Fruit fly (Drosophila melanogaster): ENCODE data around the gene Vha16-3.

DNA sequence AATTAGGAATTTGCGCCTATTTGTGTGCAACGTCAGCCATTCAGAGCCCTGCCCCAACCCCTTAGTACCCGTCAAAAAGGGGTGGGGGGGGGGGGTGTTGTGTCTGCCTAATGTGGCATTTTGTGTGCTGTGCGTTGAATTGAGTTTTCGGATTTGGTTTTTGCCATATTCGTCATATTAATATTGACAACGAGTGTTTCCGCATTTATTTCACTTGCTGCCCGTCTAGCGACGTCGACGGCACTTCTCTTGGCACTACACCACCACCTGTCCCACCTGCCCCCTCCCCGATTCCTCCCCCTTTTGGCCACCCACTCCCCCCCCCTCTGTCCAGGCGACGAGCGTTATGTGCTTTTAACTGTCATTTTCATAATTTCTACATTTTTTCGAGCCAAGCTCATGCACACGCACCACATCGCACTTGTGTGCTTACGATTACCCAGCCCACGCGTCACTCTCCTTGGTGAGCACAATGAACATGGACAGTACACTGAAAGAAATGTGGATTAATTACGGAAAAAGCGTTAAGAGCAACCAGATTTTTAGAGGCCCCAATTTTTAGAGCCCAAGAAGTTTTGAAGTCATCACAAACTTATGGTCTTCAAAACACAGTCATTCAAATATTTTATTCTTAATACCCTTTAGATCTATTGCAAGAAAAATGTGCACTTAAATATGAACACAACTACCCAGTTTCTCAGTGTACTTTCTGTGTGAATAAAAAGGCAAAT, 42.4 kb downstream of the Vha16-3 start:
- no peak for TF ChIP-seq pan (optimal IDR thresholded peaks at IDR 0.05)
- TF ChIP-seq CG8478 (optimal IDR thresholded peaks at IDR 0.05), result no peak
- no peak for TF ChIP-seq usp (GFP tag; optimal IDR thresholded peaks at IDR 0.05)
